Worm (Caenorhabditis elegans) whole organism, L2 larva: ENCODE data around the gene btbd-10.

Source experiments
- nhr-12 ChIP-seq: fragments of 150-350 bp; optimal IDR thresholded peaks from 2 replicates; lab custom pipeline; 2014; ENCODE audit warnings: missing biosample characterization, missing genetic modification characterization
- skn-1 ChIP-seq: sonication (generic microtip); optimal IDR thresholded peaks from 2 replicates; lab custom pipeline; 2017; ENCODE audit warnings: missing biosample characterization, missing genetic modification characterization
- snpc-4 ChIP-seq: fragments of 150-350 bp; optimal IDR thresholded peaks from 2 replicates; lab custom pipeline; 2014; ENCODE audit warnings: missing biosample characterization, missing genetic modification characterization

DNA sequence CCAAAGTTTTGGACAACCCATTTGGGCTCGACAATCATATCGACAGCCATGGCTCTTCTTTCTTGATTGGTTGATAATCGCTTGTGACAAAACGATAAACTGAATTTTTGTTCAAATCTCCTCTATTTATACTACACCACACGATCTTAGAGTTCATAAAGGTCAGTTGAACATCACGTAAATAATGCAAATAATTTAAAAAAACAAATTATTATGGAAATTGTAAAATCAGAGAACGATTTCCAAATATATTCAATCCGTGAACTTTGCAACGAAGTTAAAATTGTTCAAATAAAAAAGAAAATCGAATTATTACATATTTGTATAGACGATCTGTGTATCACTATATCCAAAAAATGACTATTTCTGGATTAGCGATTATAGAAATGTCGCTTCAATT lies 41.5 kb upstream of the btbd-10 start, which contains the start of the genes mpst-4 and F11G11.14:
- TF ChIP-seq snpc-4 (tag; lab: Kevin White, UChicago), result no peak
- TF ChIP-seq nhr-12 (tag; lab: Kevin White, UChicago), result no peak
- TF ChIP-seq skn-1 (tag; lab: Kevin White, UChicago), result no peak
